Fruit fly (Drosophila melanogaster) whole organism, embryonic: Measurements from ENCODE around the gene CG14253.

Experiments
- B-H2 ChIP-seq: fragments of 200-800 bp; sonication (Bioruptor generic); optimal IDR thresholded peaks from 2 replicates; lab custom pipeline; 2018; ENCODE audit warnings: missing biosample characterization, mild to moderate bottlenecking, missing genetic modification characterization
- CG10267 ChIP-seq: fragments of 200-800 bp; sonication (Bioruptor generic); optimal IDR thresholded peaks from 2 replicates; lab custom pipeline; 2018; ENCODE audit warnings: missing biosample characterization, mild to moderate bottlenecking, missing genetic modification characterization, moderate library complexity
- CG13287 ChIP-seq: fragments of 200-800 bp; sonication (Bioruptor generic); IDR thresholded peaks from 2 replicates; pipeline ENCODE4 v1.3.6; 2022; ENCODE audit warnings: missing biosample characterization, missing genetic modification characterization; ENCODE audit not compliant: partially characterized antibody
- CG13624 ChIP-seq: fragments of 200-800 bp; sonication (Bioruptor generic); optimal IDR thresholded peaks from 2 replicates; lab custom pipeline; 2016; ENCODE audit warnings: missing biosample characterization, missing genetic modification characterization
- CG13894 ChIP-seq: fragments of 200-800 bp; sonication (Bioruptor generic); optimal IDR thresholded peaks from 3 replicates; lab custom pipeline; 2018; ENCODE audit warnings: missing biosample characterization, mild to moderate bottlenecking, missing genetic modification characterization, moderate library complexity
- CG16779 ChIP-seq: fragments of 200-800 bp; sonication (Bioruptor generic); IDR thresholded peaks from 2 replicates; pipeline ENCODE4 v1.3.6; 2022; ENCODE audit warnings: missing biosample characterization, missing genetic modification characterization
- CG17186 ChIP-seq: fragments of 200-800 bp; sonication (Bioruptor generic); optimal IDR thresholded peaks from 3 replicates; lab custom pipeline; 2017; ENCODE audit warnings: missing biosample characterization, missing genetic modification reagents, missing genetic modification characterization
- CG1832 ChIP-seq: fragments of 200-800 bp; sonication (Bioruptor generic); optimal IDR thresholded peaks from 2 replicates; lab custom pipeline; 2017; ENCODE audit warnings: missing biosample characterization, mild to moderate bottlenecking, missing genetic modification characterization, inconsistent platforms
- CG18764 ChIP-seq: fragments of 200-800 bp; sonication (Bioruptor generic); optimal IDR thresholded peaks from 3 replicates; lab custom pipeline; 2016; ENCODE audit warnings: missing biosample characterization, missing genetic modification characterization
- CG2120 ChIP-seq: fragments of 200-800 bp; sonication (Bioruptor generic); optimal IDR thresholded peaks from 3 replicates; lab custom pipeline; 2016; ENCODE audit warnings: missing biosample characterization, missing genetic modification characterization
- CG2199 ChIP-seq: fragments of 200-800 bp; sonication (Bioruptor generic); IDR thresholded peaks from 3 replicates; pipeline ENCODE4 v1.3.6; 2022; ENCODE audit warnings: missing biosample characterization, missing genetic modification characterization
- CG2678 ChIP-seq: fragments of 200-800 bp; sonication (Bioruptor generic); optimal IDR thresholded peaks from 3 replicates; lab custom pipeline; 2019; ENCODE audit warnings: missing biosample characterization, mild to moderate bottlenecking, missing genetic modification characterization, moderate library complexity
- CG3065 ChIP-seq: fragments of 200-800 bp; sonication (Bioruptor generic); optimal IDR thresholded peaks from 2 replicates; lab custom pipeline; 2016; ENCODE audit warnings: missing biosample characterization, missing genetic modification characterization
- CG3163 ChIP-seq: fragments of 200-800 bp; sonication (Bioruptor generic); optimal IDR thresholded peaks from 3 replicates; lab custom pipeline; 2016; ENCODE audit warnings: missing biosample characterization, missing genetic modification characterization
- CG32532 ChIP-seq: fragments of 200-800 bp; sonication (Bioruptor generic); IDR thresholded peaks from 2 replicates; pipeline ENCODE4 v1.3.6; 2022; ENCODE audit warnings: missing biosample characterization, missing genetic modification characterization
- CG3995 ChIP-seq: fragments of 200-800 bp; sonication (Bioruptor generic); optimal IDR thresholded peaks from 3 replicates; lab custom pipeline; 2016; ENCODE audit warnings: missing biosample characterization, missing genetic modification characterization
- CG4424 ChIP-seq: fragments of 200-800 bp; sonication (Bioruptor generic); optimal IDR thresholded peaks from 3 replicates; lab custom pipeline; 2016; ENCODE audit warnings: missing biosample characterization, missing genetic modification characterization
- CG7556 ChIP-seq: fragments of 200-800 bp; sonication (Bioruptor generic); optimal IDR thresholded peaks from 2 replicates; lab custom pipeline; 2017; ENCODE audit warnings: missing biosample characterization, mild to moderate bottlenecking, missing genetic modification characterization
- CG8281 ChIP-seq: fragments of 200-800 bp; sonication (Bioruptor generic); optimal IDR thresholded peaks from 2 replicates; lab custom pipeline; 2018; ENCODE audit warnings: missing biosample characterization, mild to moderate bottlenecking, missing genetic modification characterization, moderate library complexity
- Dp ChIP-seq: fragments of 200-800 bp; sonication (Bioruptor generic); optimal IDR thresholded peaks from 2 replicates; lab custom pipeline; 2018; ENCODE audit warnings: missing biosample characterization, mild to moderate bottlenecking, missing genetic modification characterization, moderate library complexity
- Dref ChIP-seq: fragments of 200-800 bp; sonication (Bioruptor generic); IDR thresholded peaks from 2 replicates; pipeline ENCODE4 v1.3.6; 2022; ENCODE audit warnings: missing biosample characterization, missing genetic modification characterization
- E2f2 ChIP-seq: fragments of 200-800 bp; sonication (Bioruptor generic); IDR thresholded peaks from 2 replicates; pipeline ENCODE4 v1.3.6; 2022; ENCODE audit warnings: missing biosample characterization, missing genetic modification characterization
- Elba2 ChIP-seq: fragments of 200-800 bp; sonication (Bioruptor generic); optimal IDR thresholded peaks from 3 replicates; lab custom pipeline; 2016; ENCODE audit warnings: missing biosample characterization, missing genetic modification characterization
- Gsc ChIP-seq: fragments of 200-800 bp; sonication (Bioruptor generic); IDR thresholded peaks from 2 replicates; pipeline ENCODE4 v1.3.6; 2022; ENCODE audit warnings: missing biosample characterization, missing genetic modification characterization
- HLH4C ChIP-seq: fragments of 200-800 bp; sonication (Bioruptor generic); IDR thresholded peaks from 3 replicates; pipeline ENCODE4 v1.3.6; 2022; ENCODE audit warnings: missing biosample characterization, missing genetic modification characterization; ENCODE audit not compliant: partially characterized antibody
- Hr51 ChIP-seq, 2 experiments: fragments of 200-800 bp; sonication (Bioruptor generic); optimal IDR thresholded peaks; 2 replicates in 1 of 2; 3 replicates in 1 of 2; lab custom pipeline; 2016 to 2018; ENCODE audit warnings: missing biosample characterization in 2 of 2, missing genetic modification characterization in 2 of 2, mild to moderate bottlenecking in 1 of 2, moderate library complexity in 1 of 2
- Med ChIP-seq: fragments of 200-800 bp; sonication (Bioruptor generic); peaks from one replicate; lab custom pipeline; 2016; ENCODE audit warnings: missing biosample characterization, missing genetic modification characterization, mild to moderate bottlenecking, inconsistent platforms, moderate library complexity
- Opbp ChIP-seq: fragments of 200-800 bp; sonication (Bioruptor generic); IDR thresholded peaks from 3 replicates; pipeline ENCODE4 v1.3.6; 2022; ENCODE audit warnings: missing biosample characterization, missing genetic modification characterization; ENCODE audit not compliant: partially characterized antibody
- PHDP ChIP-seq: fragments of 200-800 bp; sonication (Bioruptor generic); optimal IDR thresholded peaks from 3 replicates; lab custom pipeline; 2018; ENCODE audit warnings: missing biosample characterization, mild to moderate bottlenecking, missing genetic modification characterization, moderate library complexity
- Pdp1 ChIP-seq, 2 experiments: fragments of 200-800 bp; sonication (Bioruptor generic); optimal IDR thresholded peaks; 3 replicates each; lab custom pipeline; 2016; ENCODE audit warnings: missing biosample characterization in 2 of 2, missing genetic modification characterization in 2 of 2, mild to moderate bottlenecking in 1 of 2, moderate library complexity in 1 of 2
- Rfx ChIP-seq: fragments of 200-800 bp; sonication (Bioruptor generic); IDR thresholded peaks from 2 replicates; pipeline ENCODE4 v1.3.6; 2022; ENCODE audit warnings: missing biosample characterization, missing genetic modification characterization
- Sry-β ChIP-seq: fragments of 200-800 bp; sonication (Bioruptor generic); optimal IDR thresholded peaks from 2 replicates; lab custom pipeline; 2018; ENCODE audit warnings: missing biosample characterization, mild to moderate bottlenecking, missing genetic modification characterization, moderate library complexity
- ap ChIP-seq: fragments of 200-800 bp; sonication (Bioruptor generic); IDR thresholded peaks from 2 replicates; pipeline ENCODE4 v1.3.6; 2022; ENCODE audit warnings: missing biosample characterization, missing genetic modification characterization
- corto ChIP-seq: fragments of 200-800 bp; sonication (Bioruptor generic); optimal IDR thresholded peaks from 2 replicates; lab custom pipeline; 2016; ENCODE audit warnings: missing biosample characterization, mild to moderate bottlenecking, missing genetic modification characterization, moderate library complexity
- cwo ChIP-seq: fragments of 200-800 bp; sonication (Bioruptor generic); optimal IDR thresholded peaks from 3 replicates; lab custom pipeline; 2017; ENCODE audit warnings: missing biosample characterization, missing genetic modification characterization, mild to moderate bottlenecking, moderate library complexity, missing genetic modification reagents
- da ChIP-seq: fragments of 200-800 bp; sonication (Bioruptor generic); optimal IDR thresholded peaks from 2 replicates; lab custom pipeline; 2016; ENCODE audit warnings: missing biosample characterization, missing genetic modification characterization
- ems ChIP-seq: fragments of 200-800 bp; sonication (Bioruptor generic); optimal IDR thresholded peaks from 3 replicates; lab custom pipeline; 2016; ENCODE audit warnings: missing biosample characterization, missing genetic modification characterization
- ewg ChIP-seq: fragments of 200-800 bp; sonication (Bioruptor generic); optimal IDR thresholded peaks from 3 replicates; lab custom pipeline; 2017; ENCODE audit warnings: mild to moderate bottlenecking, missing biosample characterization, missing genetic modification reagents, missing genetic modification characterization
- ftz-f1 ChIP-seq: fragments of 200-800 bp; sonication (Bioruptor generic); optimal IDR thresholded peaks from 2 replicates; lab custom pipeline; 2016; ENCODE audit warnings: missing biosample characterization, missing genetic modification characterization
- gsb-n ChIP-seq: fragments of 200-800 bp; sonication (Bioruptor generic); optimal IDR thresholded peaks from 3 replicates; lab custom pipeline; 2018; ENCODE audit warnings: missing biosample characterization, mild to moderate bottlenecking, missing genetic modification characterization
- ham ChIP-seq: fragments of 200-800 bp; sonication (Bioruptor generic); IDR thresholded peaks from 2 replicates; pipeline ENCODE4 v1.3.6; 2022; ENCODE audit warnings: missing biosample characterization, missing genetic modification characterization
- her ChIP-seq: fragments of 200-800 bp; sonication (Bioruptor generic); optimal IDR thresholded peaks from 2 replicates; lab custom pipeline; 2016; ENCODE audit warnings: missing biosample characterization, missing genetic modification characterization
- knrl ChIP-seq: fragments of 200-800 bp; sonication (Bioruptor generic); IDR thresholded peaks from 3 replicates; pipeline ENCODE4 v1.3.6; 2022; ENCODE audit warnings: missing biosample characterization, missing genetic modification characterization; ENCODE audit not compliant: partially characterized antibody
- onecut ChIP-seq: fragments of 200-800 bp; sonication (Bioruptor generic); IDR thresholded peaks from 2 replicates; pipeline ENCODE4 v1.3.6; 2022; ENCODE audit warnings: missing biosample characterization, missing genetic modification characterization
- p53 ChIP-seq: fragments of 200-800 bp; sonication (Bioruptor generic); optimal IDR thresholded peaks from 2 replicates; lab custom pipeline; 2016; ENCODE audit warnings: missing biosample characterization, missing genetic modification characterization
- peb ChIP-seq: fragments of 200-800 bp; sonication (Bioruptor generic); IDR thresholded peaks from 2 replicates; pipeline ENCODE4 v1.3.6; 2022; ENCODE audit warnings: missing biosample characterization, missing genetic modification characterization
- schlank ChIP-seq: fragments of 200-800 bp; sonication (Bioruptor generic); optimal IDR thresholded peaks from 2 replicates; lab custom pipeline; 2018; ENCODE audit warnings: missing biosample characterization, mild to moderate bottlenecking, missing genetic modification characterization
- stwl ChIP-seq: fragments of 200-800 bp; sonication (Bioruptor generic); optimal IDR thresholded peaks from 3 replicates; lab custom pipeline; 2018; ENCODE audit warnings: missing biosample characterization, mild to moderate bottlenecking, missing genetic modification characterization, moderate library complexity
- trem ChIP-seq: fragments of 200-800 bp; optimal IDR thresholded peaks from 3 replicates; lab custom pipeline; 2019; ENCODE audit warnings: missing biosample characterization, mild to moderate bottlenecking, missing genetic modification characterization, moderate library complexity
- unc-4 ChIP-seq: fragments of 200-800 bp; sonication (Bioruptor generic); IDR thresholded peaks from 2 replicates; pipeline ENCODE4 v1.3.6; 2022; ENCODE audit warnings: missing biosample characterization, missing genetic modification characterization; ENCODE audit not compliant: partially characterized antibody

The CG14253 gene

DNA sequence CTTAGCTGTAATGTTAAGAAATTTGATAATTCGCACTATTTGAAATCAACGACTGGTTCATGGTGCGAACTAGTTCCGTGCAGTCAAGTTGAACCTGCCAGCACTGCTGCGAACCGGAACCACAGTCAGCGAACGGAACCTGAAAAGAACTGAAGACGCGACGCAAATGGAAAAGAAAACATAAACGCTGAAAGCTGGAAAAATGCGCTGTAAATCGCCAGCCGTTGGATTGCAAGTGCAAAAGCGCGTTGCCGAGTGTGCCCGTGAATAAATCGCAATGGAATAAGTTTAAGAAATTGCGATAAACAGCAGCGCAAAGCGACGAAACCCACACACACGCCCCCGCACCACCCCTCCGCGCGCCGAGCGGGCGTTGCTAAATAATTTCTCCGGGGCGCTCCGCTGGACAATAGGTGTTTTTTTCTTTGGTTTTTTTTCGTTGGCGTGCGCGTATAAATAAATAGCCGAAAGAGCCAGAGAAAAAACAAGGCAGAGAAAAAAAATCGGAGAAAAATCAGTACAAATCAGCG is 11.5 kb upstream of the CG14253 start, which contains the start of gene CG5521 (continued):
- TF ChIP-seq cwo (GFP tag; lab: Kevin White, UChicago) (no peak), CG18764 (GFP tag; lab: Kevin White, UChicago) (no peak), ap (GFP tag; lab: Robert Waterston, UW) (no peak), Sry-β (GFP tag; lab: Kevin White, UChicago) (peak; percentile 91), PHDP (tag; lab: Kevin White, UChicago) (no peak), ftz-f1 (GFP tag; lab: Kevin White, UChicago) (no peak), CG10267 (tag; lab: Kevin White, UChicago) (peak; percentile 2), Med (peak; percentile 67), CG13624 (GFP tag; lab: Kevin White, UChicago) (peak; percentile 63), CG17186 (GFP tag; lab: Kevin White, UChicago) (peak; percentile 38), B-H2 (GFP tag; lab: Kevin White, UChicago) (no peak), CG2199 (peak; percentile 47; the same call in 1 of the 3 replicates), Dp (peak; percentile 10), CG1832 (GFP tag; lab: Kevin White, UChicago) (no peak), CG3065 (no peak), CG32532 (GFP tag; lab: Robert Waterston, UW) (peak; percentile 29; the same call in 1 of the 2 replicates), CG13894 (tag; lab: Kevin White, UChicago) (peak; percentile 32), da (GFP tag; lab: Kevin White, UChicago) (no peak), CG16779 (no peak), E2f2 (GFP tag; lab: Robert Waterston, UW) (peak; percentile 24; the same call in 1 of the 2 replicates), gsb-n (tag; lab: Kevin White, UChicago) (no peak), Elba2 (GFP tag; lab: Kevin White, UChicago) (no peak), onecut (GFP tag; lab: Robert Waterston, UW) (no peak), ewg (GFP tag; lab: Kevin White, UChicago) (no peak), Rfx (GFP tag; lab: Robert Waterston, UW) (peak; percentile 37; the same call in 1 of the 2 replicates), unc-4 (0 out of 2 replicates have a peak, but pooled peaks have one; percentile 23), Gsc (no peak), trem (no peak), CG2678 (tag; lab: Kevin White, UChicago) (peak; percentile 11), ham (no peak), CG13287 (GFP tag; lab: Robert Waterston, UW) (peak; percentile 56), stwl (tag; lab: Kevin White, UChicago) (peak; percentile 14), CG3995 (GFP tag; lab: Kevin White, UChicago) (no peak), HLH4C (GFP tag; lab: Robert Waterston, UW) (peak; percentile 36; the same call in 1 of the 3 replicates), CG4424 (GFP tag; lab: Kevin White, UChicago) (no peak), Pdp1 (GFP tag; optimal IDR thresholded peaks at IDR 0.05; lab: Kevin White, UChicago) (no peak), Hr51 (GFP tag; optimal IDR thresholded peaks at IDR 0.05; lab: Kevin White, UChicago) (no peak), p53 (GFP tag; lab: Kevin White, UChicago) (no peak), CG2120 (GFP tag; lab: Kevin White, UChicago) (no peak), Dref (GFP tag; lab: Robert Waterston, UW) (no peak), schlank (no peak), CG8281 (tag; lab: Kevin White, UChicago) (no peak), CG7556 (GFP tag; lab: Kevin White, UChicago) (no peak), her (GFP tag; lab: Kevin White, UChicago) (peak; percentile 5), Opbp (GFP tag; lab: Robert Waterston, UW) (peak; percentile 70), ems (no peak), knrl (peak; percentile 77), corto (GFP tag; lab: Kevin White, UChicago) (no peak), CG3163 (GFP tag; lab: Kevin White, UChicago) (no peak), peb (GFP tag; lab: Robert Waterston, UW) (no peak)
